Worm (Caenorhabditis elegans) whole organism, early embryonic: ENCODE results near the gene act-2.

Experiments used
- B0310.2 ChIP-seq: sonication (generic microtip); optimal IDR thresholded peaks from 2 replicates; lab custom pipeline; 2016; ENCODE audit warnings: mild to moderate bottlenecking, missing genetic modification characterization, missing compliant biosample characterization
- F13C5.2 ChIP-seq: sonication (generic microtip); optimal IDR thresholded peaks from 2 replicates; lab custom pipeline; 2017; ENCODE audit warnings: mild to moderate bottlenecking, missing genetic modification characterization, inconsistent platforms, missing compliant biosample characterization
- aly-1 ChIP-seq: sonication (generic microtip); optimal IDR thresholded peaks from 2 replicates; lab custom pipeline; 2016; ENCODE audit warnings: missing genetic modification characterization, missing compliant biosample characterization
- ama-1 ChIP-seq: fragments of 150-350 bp; optimal IDR thresholded peaks from 2 replicates; lab custom pipeline; 2014
- ceh-13 ChIP-seq: fragments of 200-800 bp; sonication (Bioruptor generic); optimal IDR thresholded peaks from 2 replicates; lab custom pipeline; 2018; ENCODE audit warnings: mild to moderate bottlenecking, missing genetic modification characterization, missing compliant biosample characterization
- ceh-36 ChIP-seq: sonication (generic microtip); optimal IDR thresholded peaks from 2 replicates; lab custom pipeline; 2016; ENCODE audit warnings: missing genetic modification characterization, inconsistent platforms, missing compliant biosample characterization
- ets-7 ChIP-seq: sonication (generic microtip); optimal IDR thresholded peaks from 2 replicates; lab custom pipeline; 2016; ENCODE audit warnings: missing genotype, missing genetic modification characterization, missing compliant biosample characterization
- flt-1 ChIP-seq: fragments of 200-800 bp; sonication (Bioruptor generic); IDR thresholded peaks from 2 replicates; pipeline ENCODE4 v1.3.6; 2022; ENCODE audit warnings: missing genetic modification characterization, missing compliant biosample characterization
- hmbx-1 ChIP-seq: sonication (generic microtip); optimal IDR thresholded peaks from 2 replicates; lab custom pipeline; 2016; ENCODE audit warnings: mild to moderate bottlenecking, missing genetic modification characterization, missing compliant biosample characterization
- hmg-4 ChIP-seq: fragments of 200-800 bp; sonication (Bioruptor generic); optimal IDR thresholded peaks from 2 replicates; lab custom pipeline; 2018; ENCODE audit warnings: mild to moderate bottlenecking, missing genetic modification characterization, missing compliant biosample characterization
- hnd-1 ChIP-seq: sonication (generic microtip); optimal IDR thresholded peaks from 2 replicates; lab custom pipeline; 2016; ENCODE audit warnings: missing genetic modification characterization, missing compliant biosample characterization
- pes-1 ChIP-seq: fragments of 200-800 bp; sonication (Bioruptor generic); IDR thresholded peaks from 2 replicates; pipeline ENCODE4 v1.3.6; 2022; ENCODE audit warnings: missing genetic modification reagents, missing genetic modification characterization, missing compliant biosample characterization
- scrt-1 ChIP-seq: fragments of 200-800 bp; sonication (Bioruptor generic); IDR thresholded peaks from 2 replicates; pipeline ENCODE4 v1.3.6; 2022; ENCODE audit warnings: missing genetic modification characterization, missing compliant biosample characterization
- sea-1 ChIP-seq: fragments of 200-800 bp; sonication (Bioruptor generic); conservative IDR thresholded peaks from 2 replicates; pipeline ENCODE4 v1.3.6; 2022; ENCODE audit warnings: missing genetic modification characterization, missing compliant biosample characterization
- tbx-11 ChIP-seq: fragments of 200-800 bp; sonication (Bioruptor generic); IDR thresholded peaks from 2 replicates; pipeline ENCODE4 v1.3.6; 2022; ENCODE audit warnings: missing genetic modification characterization, missing compliant biosample characterization
- tbx-37 ChIP-seq: fragments of 200-800 bp; sonication (Bioruptor generic); conservative IDR thresholded peaks from 2 replicates; pipeline ENCODE4 v1.3.6; 2022; ENCODE audit warnings: missing genetic modification reagents, missing genetic modification characterization, missing compliant biosample characterization
- tra-4 ChIP-seq: sonication (generic microtip); optimal IDR thresholded peaks from 2 replicates; lab custom pipeline; 2017; ENCODE audit warnings: missing genetic modification characterization, missing compliant biosample characterization

Gene act-2

DNA sequence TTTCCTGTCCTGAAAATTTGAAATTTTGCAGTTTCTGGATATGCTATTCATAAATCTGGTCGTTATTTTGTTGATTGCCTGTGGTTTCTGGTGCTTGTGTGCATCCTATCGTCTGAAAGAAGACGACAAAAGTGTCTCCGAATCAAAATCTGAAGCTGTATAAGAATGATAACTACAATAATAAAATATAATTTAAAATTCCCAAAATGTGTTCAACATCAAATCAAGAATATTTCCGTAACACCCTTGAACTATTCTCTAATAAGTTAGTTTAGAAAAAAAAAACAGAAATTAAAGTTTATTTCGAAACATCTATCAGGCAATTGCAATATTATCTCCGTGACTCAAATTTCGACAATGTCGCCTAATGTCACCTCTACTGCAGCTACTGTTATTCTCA is 37.5 kb downstream of the act-2 start, which contains the start of gene C45B11.8:
TSS of gene C45B11.8 (plus strand) at position 301 of the 400 bp plus-strand sequence.
- no peak for TF ChIP-seq F13C5.2 (tag; lab: Kevin White, UChicago)
- TF ChIP-seq hnd-1 = no peak
- TF ChIP-seq flt-1 (GFP tag; lab: Robert Waterston, UW) = no peak

DNA sequence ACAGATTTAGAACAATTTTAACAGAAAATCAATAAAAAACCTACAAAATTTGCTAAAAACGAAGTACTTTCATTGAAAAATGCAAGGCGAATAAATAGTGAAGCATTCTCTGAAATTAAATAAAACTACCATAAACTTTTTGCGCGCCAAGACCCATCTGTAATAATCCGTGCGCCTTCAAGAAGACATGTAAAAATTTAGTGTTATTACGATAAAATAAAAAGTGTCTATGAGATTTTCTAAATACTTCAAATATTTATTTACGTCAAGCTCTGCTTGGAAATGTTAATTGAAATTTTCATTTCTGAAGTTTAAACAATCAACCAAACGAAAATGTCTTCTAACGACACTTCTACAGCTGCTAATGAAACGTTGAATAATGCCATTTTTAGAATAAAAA is 37.9 kb downstream of the act-2 start, which contains the start of gene C45B11.9:
TSS of gene C45B11.9 (plus strand) at position 301 of the 400 bp plus-strand sequence.
- no peak for TF ChIP-seq flt-1 (GFP tag; lab: Robert Waterston, UW)
- no peak for TF ChIP-seq hnd-1
- no peak for TF ChIP-seq ets-7 (tag; lab: Kevin White, UChicago)
- TF ChIP-seq sea-1 (GFP tag; lab: Robert Waterston, UW) = no peak
- no peak for TF ChIP-seq B0310.2 (tag; lab: Kevin White, UChicago)
- TF ChIP-seq aly-1 (tag; lab: Kevin White, UChicago) = no peak
- no peak for TF ChIP-seq ceh-36 (tag; lab: Kevin White, UChicago)
- TF ChIP-seq tra-4 (tag; lab: Kevin White, UChicago) = no peak
- no peak for TF ChIP-seq tbx-11 (GFP tag; lab: Robert Waterston, UW)
- TF ChIP-seq ama-1 (lab: Kevin White, UChicago) = no peak
- TF ChIP-seq pes-1 (GFP tag; lab: Robert Waterston, UW) = no peak
- no peak for TF ChIP-seq ceh-13 (GFP tag; lab: Kevin White, UChicago)
- TF ChIP-seq hmbx-1 (tag; lab: Kevin White, UChicago) = no peak
- no peak for TF ChIP-seq tbx-37 (GFP tag; lab: Robert Waterston, UW)
- TF ChIP-seq F13C5.2 (tag; lab: Kevin White, UChicago) = no peak
- no peak for TF ChIP-seq hmg-4 (GFP tag; lab: Kevin White, UChicago)
- no peak for TF ChIP-seq scrt-1 (GFP tag; lab: Robert Waterston, UW)

ce11 chrV:11039379-11039954 is 38.5 kb downstream of the act-2 start, which contains the start of gene pak-2:
Gene pak-2 (minus strand): TSS chrV:11039429.
- TF ChIP-seq hmg-4 (GFP tag; lab: Kevin White, UChicago) (no peak), scrt-1 (GFP tag; lab: Robert Waterston, UW) (no peak), ceh-13 (GFP tag; lab: Kevin White, UChicago) (peak; percentile 25), hnd-1 (peak; percentile 25), F13C5.2 (tag; lab: Kevin White, UChicago) (peak; percentile 82), ama-1 (lab: Kevin White, UChicago) (no peak), tbx-37 (GFP tag; lab: Robert Waterston, UW) (0 out of 2 replicates have a peak, but pooled peaks have one; percentile 22), flt-1 (GFP tag; lab: Robert Waterston, UW) (no peak), B0310.2 (tag; lab: Kevin White, UChicago) (peak; percentile 38), aly-1 (tag; lab: Kevin White, UChicago) (no peak), tbx-11 (GFP tag; lab: Robert Waterston, UW) (no peak), ets-7 (tag; lab: Kevin White, UChicago) (peak; percentile 74)

- TF ChIP-seq ets-7 (tag; lab: Kevin White, UChicago) = no peak
- no peak for TF ChIP-seq ceh-36 (tag; lab: Kevin White, UChicago)
- no peak for TF ChIP-seq F13C5.2 (tag; lab: Kevin White, UChicago)
- no peak for TF ChIP-seq sea-1 (GFP tag; lab: Robert Waterston, UW)
- TF ChIP-seq aly-1 (tag; lab: Kevin White, UChicago) = no peak
- no peak for TF ChIP-seq scrt-1 (GFP tag; lab: Robert Waterston, UW)
- no peak for TF ChIP-seq ama-1 (lab: Kevin White, UChicago)
- no peak for TF ChIP-seq hmbx-1 (tag; lab: Kevin White, UChicago)
- no peak for TF ChIP-seq tra-4 (tag; lab: Kevin White, UChicago)
- TF ChIP-seq B0310.2 (tag; lab: Kevin White, UChicago) = no peak
- no peak for TF ChIP-seq hmg-4 (GFP tag; lab: Kevin White, UChicago)
- TF ChIP-seq tbx-11 (GFP tag; lab: Robert Waterston, UW) = no peak
- TF ChIP-seq pes-1 (GFP tag; lab: Robert Waterston, UW) = no peak
- no peak for TF ChIP-seq flt-1 (GFP tag; lab: Robert Waterston, UW)
- TF ChIP-seq hnd-1 = no peak
Measured at ce11 chrV:11034748-11035147, 43.2 kb downstream of the act-2 start, which contains the start of gene pptr-2. Gene pptr-2 (minus strand): TSS chrV:11034931.

- TF ChIP-seq scrt-1 (GFP tag; lab: Robert Waterston, UW) = no peak
- TF ChIP-seq flt-1 (GFP tag; lab: Robert Waterston, UW) = no peak
- TF ChIP-seq sea-1 (GFP tag; lab: Robert Waterston, UW) = no peak
- no peak for TF ChIP-seq tbx-11 (GFP tag; lab: Robert Waterston, UW)
- no peak for TF ChIP-seq ama-1 (lab: Kevin White, UChicago)
- TF ChIP-seq ceh-36 (tag; lab: Kevin White, UChicago) = no peak
- no peak for TF ChIP-seq tra-4 (tag; lab: Kevin White, UChicago)
- no peak for TF ChIP-seq hmbx-1 (tag; lab: Kevin White, UChicago)
- TF ChIP-seq aly-1 (tag; lab: Kevin White, UChicago) = no peak
- no peak for TF ChIP-seq hnd-1
- TF ChIP-seq tbx-37 (GFP tag; lab: Robert Waterston, UW) = no peak
- TF ChIP-seq ets-7 (tag; lab: Kevin White, UChicago) = no peak
- TF ChIP-seq ceh-13 (GFP tag; lab: Kevin White, UChicago) = no peak
- TF ChIP-seq F13C5.2 (tag; lab: Kevin White, UChicago) = no peak
- TF ChIP-seq B0310.2 (tag; lab: Kevin White, UChicago) = no peak
- TF ChIP-seq pes-1 (GFP tag; lab: Robert Waterston, UW) = no peak
- no peak for TF ChIP-seq hmg-4 (GFP tag; lab: Kevin White, UChicago)
Measured at ce11 chrV:11033241-11033640, 44.7 kb downstream of the act-2 start.

DNA sequence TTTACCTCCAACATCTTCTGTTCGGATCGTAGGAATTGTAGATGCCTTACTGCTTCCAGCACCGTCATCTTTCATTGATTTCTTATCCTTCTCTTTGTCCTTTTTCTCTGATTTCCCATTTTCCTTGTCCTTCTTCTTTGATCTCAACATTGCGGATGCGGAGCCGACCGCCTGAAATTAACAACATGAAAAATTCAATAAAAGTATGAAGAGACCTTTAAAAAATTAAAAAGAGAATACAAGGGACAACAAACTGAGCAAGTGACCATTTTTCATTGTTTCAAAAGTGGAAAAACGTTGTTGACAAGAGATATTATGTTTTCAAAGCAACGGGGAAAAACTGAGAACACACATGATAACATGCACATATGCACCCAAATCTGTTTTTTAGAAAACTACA is 47.3 kb downstream of the act-2 start:
- no peak for TF ChIP-seq sea-1 (GFP tag; lab: Robert Waterston, UW)
- no peak for TF ChIP-seq pes-1 (GFP tag; lab: Robert Waterston, UW)
- no peak for TF ChIP-seq ceh-36 (tag; lab: Kevin White, UChicago)
- no peak for TF ChIP-seq flt-1 (GFP tag; lab: Robert Waterston, UW)
